Worm (Caenorhabditis elegans) whole organism, young adult: ENCODE data around the gene ZK596.3.

Experiments used
- B0261.1 ChIP-seq: sonication (generic microtip); optimal IDR thresholded peaks from 2 replicates; lab custom pipeline; 2016; ENCODE audit warnings: mild to moderate bottlenecking, missing genetic modification characterization, moderate library complexity, missing compliant biosample characterization
- C06A6.2 ChIP-seq: fragments of 200-800 bp; sonication (Bioruptor generic); conservative IDR thresholded peaks from 2 replicates; pipeline ENCODE4 v1.3.6; 2022; ENCODE audit warnings: missing genetic modification characterization, missing compliant biosample characterization
- D2030.7 ChIP-seq: fragments of 200-800 bp; sonication (Bioruptor generic); IDR thresholded peaks from 2 replicates; pipeline ENCODE4 v1.3.6; 2022; ENCODE audit warnings: missing genetic modification reagents, missing genetic modification characterization, missing compliant biosample characterization
- F23B12.7 ChIP-seq: sonication (generic microtip); optimal IDR thresholded peaks from 2 replicates; lab custom pipeline; 2017; ENCODE audit warnings: missing genetic modification characterization, mild to moderate bottlenecking, missing compliant biosample characterization, antibody characterized with exemption, moderate library complexity; ENCODE audit not compliant: insufficient read depth
- F33H1.4 ChIP-seq: fragments of 200-800 bp; sonication (Bioruptor generic); IDR thresholded peaks from 2 replicates; pipeline ENCODE4 v1.3.6; 2022; ENCODE audit warnings: missing genetic modification reagents, missing genetic modification characterization, missing compliant biosample characterization
- F37B4.10 ChIP-seq: fragments of 200-800 bp; sonication (Bioruptor generic); IDR thresholded peaks from 2 replicates; pipeline ENCODE4 v1.3.6; 2022; ENCODE audit warnings: missing genetic modification characterization, missing compliant biosample characterization
- F52B5.7 ChIP-seq: sonication (generic microtip); optimal IDR thresholded peaks from 2 replicates; lab custom pipeline; 2016; ENCODE audit warnings: mild to moderate bottlenecking, missing genetic modification characterization, missing compliant biosample characterization
- K12H6.12 ChIP-seq: fragments of 200-800 bp; sonication (Bioruptor generic); optimal IDR thresholded peaks from 2 replicates; lab custom pipeline; 2018; ENCODE audit warnings: mild to moderate bottlenecking, missing genetic modification characterization, missing compliant biosample characterization
- Y53G8AR.9 ChIP-seq: fragments of 200-800 bp; sonication (Bioruptor generic); conservative IDR thresholded peaks from 2 replicates; pipeline ENCODE4 v1.3.6; 2022; ENCODE audit warnings: missing genetic modification reagents, missing genetic modification characterization, missing compliant biosample characterization
- Y67H2A.10 ChIP-seq: fragments of 200-800 bp; sonication (Bioruptor generic); conservative IDR thresholded peaks from 2 replicates; pipeline ENCODE4 v1.3.6; 2022; ENCODE audit warnings: missing genetic modification reagents, missing genetic modification characterization, missing compliant biosample characterization
- athp-1 ChIP-seq: sonication (generic microtip); optimal IDR thresholded peaks from 2 replicates; lab custom pipeline; 2017; ENCODE audit warnings: mild to moderate bottlenecking, missing genetic modification characterization, missing compliant biosample characterization
- attf-5 ChIP-seq: fragments of 200-800 bp; sonication (Bioruptor generic); optimal IDR thresholded peaks from 2 replicates; lab custom pipeline; 2018; ENCODE audit warnings: mild to moderate bottlenecking, missing genetic modification characterization, missing compliant biosample characterization
- cebp-1 ChIP-seq, 2 experiments: fragments of 200-800 bp in 1 of 2; sonication (Bioruptor generic) in 1 of 2; sonication (generic microtip) in 1 of 2; IDR thresholded peaks in 1 of 2; optimal IDR thresholded peaks in 1 of 2; 2 replicates each; pipeline versions ENCODE4 v1.3.6 to Lab custom; 2017 to 2022; ENCODE audit warnings: missing compliant biosample characterization in 2 of 2, missing genetic modification characterization in 2 of 2, mild to moderate bottlenecking in 1 of 2, missing genetic modification reagents in 1 of 2, moderate library complexity in 1 of 2
- ceh-27 ChIP-seq: fragments of 200-800 bp; sonication (Bioruptor generic); optimal IDR thresholded peaks from 2 replicates; lab custom pipeline; 2018; ENCODE audit warnings: mild to moderate bottlenecking, missing genetic modification characterization, moderate library complexity, missing compliant biosample characterization
- chd-7 ChIP-seq: sonication (generic microtip); optimal IDR thresholded peaks from 2 replicates; lab custom pipeline; 2016; ENCODE audit warnings: mild to moderate bottlenecking, missing genetic modification characterization, moderate library complexity, missing compliant biosample characterization
- dpl-1 ChIP-seq: fragments of 150-350 bp; optimal IDR thresholded peaks from 2 replicates; lab custom pipeline; 2014; ENCODE audit warnings: missing biosample characterization, missing genetic modification reagents, missing genetic modification characterization
- egl-18 ChIP-seq: fragments of 200-800 bp; sonication (Bioruptor generic); IDR thresholded peaks from 2 replicates; pipeline ENCODE4 v1.3.6; 2022; ENCODE audit warnings: missing genetic modification reagents, missing genetic modification characterization, missing compliant biosample characterization
- fkh-3 ChIP-seq: sonication (generic microtip); optimal IDR thresholded peaks from 2 replicates; lab custom pipeline; 2016; ENCODE audit warnings: mild to moderate bottlenecking, missing genetic modification characterization, missing compliant biosample characterization
- him-1 ChIP-seq: sonication (generic microtip); optimal IDR thresholded peaks from 2 replicates; lab custom pipeline; 2016; ENCODE audit warnings: missing genotype, missing genetic modification reagents, missing genetic modification characterization, missing compliant biosample characterization
- hmg-1.2 ChIP-seq: fragments of 200-800 bp; sonication (Bioruptor generic); IDR thresholded peaks from 2 replicates; pipeline ENCODE4 v1.3.6; 2022; ENCODE audit warnings: missing genetic modification reagents, missing genetic modification characterization, missing compliant biosample characterization
- lag-1 ChIP-seq: fragments of 200-800 bp; sonication (Bioruptor generic); IDR thresholded peaks from 2 replicates; pipeline ENCODE4 v1.3.6; 2022; ENCODE audit warnings: missing genetic modification reagents, missing genetic modification characterization, missing compliant biosample characterization
- let-526 ChIP-seq: fragments of 200-800 bp; sonication (Bioruptor generic); IDR thresholded peaks from 2 replicates; pipeline ENCODE4 v1.3.6; 2022; ENCODE audit warnings: missing genetic modification reagents, missing genetic modification characterization, missing compliant biosample characterization
- lin-35 ChIP-seq, 3 experiments: fragments of 150-350 bp in 2 of 3; sonication (generic microtip) in 1 of 3; optimal IDR thresholded peaks; 2 replicates each; lab custom pipeline; 2014 to 2018; ENCODE audit warnings: missing biosample characterization in 3 of 3, missing genetic modification characterization in 3 of 3, missing genetic modification reagents in 3 of 3
- lsl-1 ChIP-seq: fragments of 200-800 bp; sonication (Bioruptor generic); optimal IDR thresholded peaks from 2 replicates; lab custom pipeline; 2018; ENCODE audit warnings: mild to moderate bottlenecking, missing genetic modification characterization, moderate library complexity, missing compliant biosample characterization
- madf-10 ChIP-seq: sonication (generic microtip); optimal IDR thresholded peaks from 2 replicates; lab custom pipeline; 2016; ENCODE audit warnings: mild to moderate bottlenecking, missing genetic modification characterization, missing compliant biosample characterization
- madf-6 ChIP-seq: fragments of 200-800 bp; sonication (Bioruptor generic); IDR thresholded peaks from 2 replicates; pipeline ENCODE4 v1.3.6; 2022; ENCODE audit warnings: missing genetic modification reagents, missing genetic modification characterization, missing compliant biosample characterization
- madf-8 ChIP-seq: fragments of 200-800 bp; sonication (Bioruptor generic); conservative IDR thresholded peaks from 2 replicates; pipeline ENCODE4 v1.3.6; 2022; ENCODE audit warnings: missing genetic modification reagents, missing genetic modification characterization, missing compliant biosample characterization
- nfyb-1 ChIP-seq: fragments of 200-800 bp; sonication (Bioruptor generic); IDR thresholded peaks from 2 replicates; pipeline ENCODE4 v1.3.6; 2022; ENCODE audit warnings: missing genetic modification reagents, missing genetic modification characterization, missing compliant biosample characterization
- nhr-90 ChIP-seq: sonication (generic microtip); optimal IDR thresholded peaks from 2 replicates; lab custom pipeline; 2016; ENCODE audit warnings: missing genotype, mild to moderate bottlenecking, missing genetic modification characterization, missing compliant biosample characterization
- rcor-1 ChIP-seq: fragments of 200-800 bp; sonication (Bioruptor generic); IDR thresholded peaks from 2 replicates; pipeline ENCODE4 v1.3.6; 2022; ENCODE audit warnings: missing genetic modification reagents, missing genetic modification characterization, missing compliant biosample characterization
- snpc-3.4 ChIP-seq: sonication (generic microtip); optimal IDR thresholded peaks from 2 replicates; lab custom pipeline; 2017; ENCODE audit warnings: missing genetic modification characterization, mild to moderate bottlenecking, missing compliant biosample characterization, antibody characterized with exemption, moderate library complexity, missing genotype, missing genetic modification reagents
- snpc-4 ChIP-seq, 5 experiments: fragments of 150-350 bp in 1 of 5; sonication (generic microtip) in 4 of 5; optimal IDR thresholded peaks; 2 replicates each; lab custom pipeline; 2014 to 2018; ENCODE audit warnings: missing genetic modification characterization in 5 of 5, missing biosample characterization in 3 of 5, antibody characterized with exemption in 2 of 5, mild to moderate bottlenecking in 2 of 5, missing compliant biosample characterization in 2 of 5, missing genotype in 2 of 5, moderate library complexity in 2 of 5, missing genetic modification reagents in 1 of 5
- sptf-2 ChIP-seq: fragments of 200-800 bp; sonication (Bioruptor generic); optimal IDR thresholded peaks from 2 replicates; lab custom pipeline; 2018; ENCODE audit warnings: mild to moderate bottlenecking, missing genetic modification characterization, missing compliant biosample characterization
- unc-62 ChIP-seq: fragments of 150-350 bp; optimal IDR thresholded peaks from 2 replicates; lab custom pipeline; 2014; ENCODE audit warnings: missing biosample characterization, missing genetic modification reagents, missing genetic modification characterization
- xnd-1 ChIP-seq: sonication (generic microtip); optimal IDR thresholded peaks from 2 replicates; lab custom pipeline; 2016; ENCODE audit warnings: missing genotype, missing genetic modification reagents, missing genetic modification characterization, missing compliant biosample characterization
- ztf-18 ChIP-seq: sonication (generic microtip); optimal IDR thresholded peaks from 2 replicates; lab custom pipeline; 2016; ENCODE audit warnings: missing genotype, mild to moderate bottlenecking, missing genetic modification characterization, missing compliant biosample characterization

ZK596.3 gene

DNA sequence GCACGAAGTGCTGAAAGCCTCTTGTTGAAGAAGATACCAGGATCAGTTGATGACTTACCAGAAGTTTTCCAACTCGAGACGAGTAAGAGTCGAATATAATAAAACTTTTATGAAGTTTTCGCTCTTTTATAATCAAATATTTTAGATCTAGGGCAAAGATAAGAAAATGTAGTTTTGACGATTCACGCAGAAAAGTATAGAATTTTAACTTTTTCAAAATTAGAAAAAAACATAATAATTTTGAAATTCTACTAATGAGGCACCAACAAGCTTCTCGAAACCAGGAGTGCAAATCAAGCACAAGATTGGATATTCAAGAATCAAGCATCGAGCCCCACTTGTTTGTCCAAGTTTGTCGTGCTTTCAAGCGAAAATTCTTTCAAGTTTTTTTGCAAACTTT is 44.6 kb upstream of the ZK596.3 start, which contains the start of gene Y69E1A.1:
Gene Y69E1A.1 (minus strand): TSS at position 101 of the 400 bp plus-strand sequence.
- TF ChIP-seq sptf-2 (GFP tag; lab: Kevin White, UChicago): no peak
- no peak for TF ChIP-seq Y53G8AR.9 (GFP tag; lab: Robert Waterston, UW)
- TF ChIP-seq let-526 (GFP tag; lab: Robert Waterston, UW): no peak
- TF ChIP-seq him-1 (tag; lab: Kevin White, UChicago): no peak
- no peak for TF ChIP-seq Y67H2A.10
- TF ChIP-seq F52B5.7 (tag; lab: Kevin White, UChicago): no peak
- TF ChIP-seq, all 124 proteins: peak for 0

DNA sequence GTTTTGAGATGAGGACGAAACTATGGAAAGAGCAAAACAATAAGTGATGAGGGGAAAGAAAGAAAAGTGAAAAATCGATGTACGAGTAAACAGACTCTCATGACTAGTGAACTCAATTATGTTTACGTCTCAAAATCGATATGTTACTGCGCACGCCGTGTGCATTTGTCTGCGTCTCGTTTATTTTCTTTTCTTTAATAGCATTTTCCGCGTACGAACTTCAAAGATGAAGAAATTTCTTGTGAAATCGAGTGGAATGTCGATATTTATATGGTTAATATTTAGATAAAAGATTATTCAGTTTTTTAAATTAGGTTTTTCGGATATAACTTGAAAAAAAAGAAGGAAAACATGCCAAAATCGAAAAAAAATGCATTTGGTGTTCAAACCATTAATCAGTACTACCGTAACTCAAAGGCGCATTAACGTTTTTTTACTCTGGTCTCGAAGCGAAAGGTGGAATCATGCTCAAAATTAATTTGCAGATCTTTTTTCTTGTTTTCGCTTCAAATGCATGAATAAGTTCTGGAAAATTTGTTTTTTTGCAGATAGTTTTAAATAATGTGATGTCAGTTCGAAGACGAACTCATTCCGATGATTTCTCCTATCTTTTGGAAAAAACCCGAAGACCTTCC is 32.8 kb upstream of the ZK596.3 start, which contains the start of gene fic-1:
Gene fic-1 (plus strand): TSS at position 549 of the 635 bp plus-strand sequence.
- TF ChIP-seq rcor-1 (GFP tag; lab: Robert Waterston, UW) (peak; percentile 30; the same call in 1 of the 2 replicates), nfyb-1 (GFP tag; lab: Robert Waterston, UW) (0 out of 2 replicates have a peak, but pooled peaks have one; percentile 41), K12H6.12 (tag; lab: Kevin White, UChicago) (peak; percentile 49), chd-7 (tag; lab: Kevin White, UChicago) (no peak), egl-18 (GFP tag; lab: Robert Waterston, UW) (no peak), D2030.7 (GFP tag; lab: Robert Waterston, UW) (0 out of 2 replicates have a peak, but pooled peaks have one; percentile 19), lag-1 (GFP tag; lab: Robert Waterston, UW) (no peak), dpl-1 (GFP tag; lab: Kevin White, UChicago) (no peak), F23B12.7 (tag; lab: Kevin White, UChicago) (peak; percentile 21), lin-35 (GFP tag; optimal IDR thresholded peaks at IDR 0.05; lab: Kevin White, UChicago) (peak in 1 of 3 experiments; percentile 64), madf-8 (GFP tag; lab: Robert Waterston, UW) (peak; percentile 61), ceh-27 (peak; percentile 31), unc-62 (GFP tag; lab: Kevin White, UChicago) (peak; percentile 48), madf-6 (GFP tag; lab: Robert Waterston, UW) (peak; percentile 86), nhr-90 (tag; lab: Kevin White, UChicago) (no peak), fkh-3 (tag; lab: Kevin White, UChicago) (no peak), snpc-4 (GFP tag; optimal IDR thresholded peaks at IDR 0.05; lab: Kevin White, UChicago) (no peak), snpc-4 (tag; optimal IDR thresholded peaks at IDR 0.05; lab: Kevin White, UChicago) (peak in 2 of 4 experiments; percentile 2 to 15), hmg-1.2 (GFP tag; lab: Robert Waterston, UW) (peak; percentile 50; the same call in 1 of the 2 replicates), madf-10 (tag; lab: Kevin White, UChicago) (peak; percentile 14), snpc-3.4 (peak; percentile 10), ztf-18 (peak; percentile 59), B0261.1 (tag; lab: Kevin White, UChicago) (no peak), C06A6.2 (no peak), attf-5 (GFP tag; lab: Kevin White, UChicago) (peak; percentile 54), cebp-1 (GFP tag; IDR thresholded peaks at IDR 0.05; lab: Robert Waterston, UW) (peak; percentile 48; the same call in 1 of the 2 replicates), cebp-1 (tag; optimal IDR thresholded peaks at IDR 0.05; lab: Kevin White, UChicago) (peak; percentile 90), F33H1.4 (GFP tag; lab: Robert Waterston, UW) (peak; percentile 87), F37B4.10 (GFP tag; lab: Robert Waterston, UW) (no peak), lsl-1 (GFP tag; lab: Kevin White, UChicago) (peak; percentile 86), xnd-1 (tag; lab: Kevin White, UChicago) (peak; percentile 81), athp-1 (tag; lab: Kevin White, UChicago) (no peak)
